Fruit fly (Drosophila melanogaster) whole organism, wandering third instar larva: ENCODE data around the gene Hsp23.

Experiments
- Abd-B ChIP-seq: fragments of >200 bp; optimal IDR thresholded peaks from 2 replicates; lab custom pipeline; 2017; ENCODE audit warnings: missing biosample characterization, missing genetic modification characterization
- CG32264 ChIP-seq: fragments of 200-800 bp; sonication (Bioruptor generic); optimal IDR thresholded peaks from 2 replicates; lab custom pipeline; 2016; ENCODE audit warnings: missing biosample characterization, missing genetic modification characterization
- CG9705 ChIP-seq: fragments of 200-800 bp; sonication (Bioruptor generic); optimal IDR thresholded peaks from 2 replicates; lab custom pipeline; 2018; ENCODE audit warnings: missing biosample characterization, mild to moderate bottlenecking, missing genetic modification characterization
- CrebA ChIP-seq: fragments of 200-800 bp; sonication (Bioruptor generic); optimal IDR thresholded peaks from 2 replicates; lab custom pipeline; 2016; ENCODE audit warnings: missing biosample characterization, mild to moderate bottlenecking, missing genetic modification characterization, borderline replicate concordance
- Dfd ChIP-seq: fragments of >200 bp; optimal IDR thresholded peaks from 2 replicates; lab custom pipeline; 2017; ENCODE audit warnings: missing biosample characterization, missing genetic modification characterization
- Dif ChIP-seq: fragments of 200-275, 200-300 bp; sonication (Bioruptor generic); optimal IDR thresholded peaks from 2 replicates; lab custom pipeline; 2018; ENCODE audit warnings: missing biosample characterization, missing genetic modification characterization; ENCODE audit not compliant: partially characterized antibody
- GATAd ChIP-seq: sonication (Bioruptor generic); optimal IDR thresholded peaks from 2 replicates; lab custom pipeline; 2016; ENCODE audit warnings: missing biosample characterization, missing genetic modification characterization
- HLH106 ChIP-seq: fragments of 200-800 bp; optimal IDR thresholded peaks from 3 replicates; lab custom pipeline; 2019; ENCODE audit warnings: missing biosample characterization, mild to moderate bottlenecking, missing genetic modification characterization, moderate library complexity
- Hnf4 ChIP-seq: fragments of 200-800 bp; sonication (Bioruptor generic); optimal IDR thresholded peaks from 2 replicates; lab custom pipeline; 2016; ENCODE audit warnings: missing biosample characterization, mild to moderate bottlenecking, missing genetic modification characterization
- Hr78 ChIP-seq: fragments of >200 bp; optimal IDR thresholded peaks from 2 replicates; lab custom pipeline; 2017; ENCODE audit warnings: missing biosample characterization, missing genetic modification characterization
- Hr83 ChIP-seq: fragments of 200-300 bp; sonication (Bioruptor generic); optimal IDR thresholded peaks from 2 replicates; lab custom pipeline; 2016; ENCODE audit warnings: missing biosample characterization, mild to moderate bottlenecking, missing genetic modification characterization, moderate library complexity; ENCODE audit not compliant: poor library complexity, severe bottlenecking
- Jra ChIP-seq: sonication (Bioruptor generic); optimal IDR thresholded peaks from 2 replicates; lab custom pipeline; 2016; ENCODE audit warnings: missing biosample characterization, missing genetic modification characterization
- Mio ChIP-seq: sonication (Bioruptor generic); optimal IDR thresholded peaks from 2 replicates; lab custom pipeline; 2016; ENCODE audit warnings: missing biosample characterization, missing genetic modification characterization
- Myc ChIP-seq: fragments of >200 bp; optimal IDR thresholded peaks from 2 replicates; lab custom pipeline; 2017
- N ChIP-seq: fragments of >200 bp; optimal IDR thresholded peaks from 2 replicates; lab custom pipeline; 2018; ENCODE audit warnings: missing biosample characterization, missing external identifiers, missing genetic modification characterization
- OdsH ChIP-seq: fragments of 200-800 bp; sonication (Bioruptor generic); optimal IDR thresholded peaks from 2 replicates; lab custom pipeline; 2016; ENCODE audit warnings: missing biosample characterization, mild to moderate bottlenecking, missing genetic modification characterization
- Rel ChIP-seq, 2 experiments: fragments of 200-800 bp; sonication (Bioruptor generic) in 1 of 2; optimal IDR thresholded peaks; 2 replicates in 1 of 2; 3 replicates in 1 of 2; lab custom pipeline; 2016 to 2019; ENCODE audit warnings: mild to moderate bottlenecking in 2 of 2, missing biosample characterization in 2 of 2, missing genetic modification characterization in 2 of 2, moderate library complexity in 1 of 2
- Sp1 ChIP-seq: fragments of 200-800 bp; sonication (Bioruptor generic); optimal IDR thresholded peaks from 3 replicates; lab custom pipeline; 2019; ENCODE audit warnings: missing biosample characterization, mild to moderate bottlenecking, missing genetic modification characterization, moderate library complexity
- Vsx2 ChIP-seq: fragments of 200-300, 225-300 bp; sonication (Bioruptor generic); optimal IDR thresholded peaks from 2 replicates; lab custom pipeline; 2018; ENCODE audit warnings: missing biosample characterization, missing genetic modification characterization; ENCODE audit not compliant: partially characterized antibody
- br ChIP-seq: fragments of 200-800 bp; sonication (Bioruptor generic); optimal IDR thresholded peaks from 2 replicates; lab custom pipeline; 2016; ENCODE audit warnings: missing biosample characterization, missing genetic modification characterization
- brk ChIP-seq: fragments of 200-800 bp; sonication (Bioruptor generic); optimal IDR thresholded peaks from 2 replicates; lab custom pipeline; 2016; ENCODE audit warnings: missing biosample characterization, mild to moderate bottlenecking, missing genetic modification characterization
- dl ChIP-seq, 2 experiments: fragments of 175-275, 200-275 bp in 1 of 2; fragments of 200-275 bp in 1 of 2; sonication (Bioruptor generic); optimal IDR thresholded peaks; lab custom pipeline; 2018; ENCODE audit warnings: mild to moderate bottlenecking in 2 of 2, missing biosample characterization in 2 of 2, missing genetic modification characterization in 2 of 2, moderate library complexity in 2 of 2; ENCODE audit not compliant: partially characterized antibody in 2 of 2, insufficient read depth in 1 of 2
- dmrt93B ChIP-seq: fragments of 200-800 bp; sonication (Bioruptor generic); optimal IDR thresholded peaks from 2 replicates; lab custom pipeline; 2018; ENCODE audit warnings: missing biosample characterization, mild to moderate bottlenecking, missing genetic modification characterization
- dsf ChIP-seq: sonication (Bioruptor generic); optimal IDR thresholded peaks from 2 replicates; lab custom pipeline; 2016; ENCODE audit warnings: missing biosample characterization, missing genetic modification characterization, borderline replicate concordance
- ey ChIP-seq: fragments of 200-800 bp; sonication (Bioruptor generic); optimal IDR thresholded peaks from 2 replicates; lab custom pipeline; 2016; ENCODE audit warnings: missing biosample characterization, missing genetic modification characterization
- foxo ChIP-seq, 2 experiments: fragments of 200-800 bp; sonication (Bioruptor generic); optimal IDR thresholded peaks; 2 replicates in 1 of 2; 3 replicates in 1 of 2; lab custom pipeline; 2016 to 2017; ENCODE audit warnings: missing biosample characterization in 2 of 2, missing genetic modification characterization in 2 of 2
- fru ChIP-seq: fragments of 200-800 bp; sonication (Bioruptor generic); optimal IDR thresholded peaks from 3 replicates; lab custom pipeline; 2016; ENCODE audit warnings: missing biosample characterization, mild to moderate bottlenecking, missing genetic modification characterization
- h ChIP-seq: fragments of 200-800 bp; sonication (Bioruptor generic); optimal IDR thresholded peaks from 3 replicates; lab custom pipeline; 2016; ENCODE audit warnings: missing biosample characterization, mild to moderate bottlenecking, missing genetic modification characterization
- jim ChIP-seq: fragments of 175-275, 200-325 bp; sonication (Bioruptor generic); optimal IDR thresholded peaks from 2 replicates; lab custom pipeline; 2016; ENCODE audit warnings: missing biosample characterization, mild to moderate bottlenecking, missing genetic modification characterization
- lola ChIP-seq: fragments of >200 bp; optimal IDR thresholded peaks from 2 replicates; lab custom pipeline; 2017; ENCODE audit warnings: missing biosample characterization, missing genetic modification characterization
- pan ChIP-seq: fragments of >200 bp; optimal IDR thresholded peaks from 2 replicates; lab custom pipeline; 2017
- psq ChIP-seq: fragments of 200-800 bp; sonication (Bioruptor generic); optimal IDR thresholded peaks from 3 replicates; lab custom pipeline; 2017; ENCODE audit warnings: missing biosample characterization, mild to moderate bottlenecking, missing genetic modification characterization, moderate library complexity
- rgr ChIP-seq: fragments of 200-800 bp; sonication (Bioruptor generic); optimal IDR thresholded peaks from 3 replicates; lab custom pipeline; 2016; ENCODE audit warnings: missing biosample characterization, mild to moderate bottlenecking, missing genetic modification characterization
- sage ChIP-seq: fragments of 200-800 bp; sonication (Bioruptor generic); optimal IDR thresholded peaks from 2 replicates; lab custom pipeline; 2016; ENCODE audit warnings: missing biosample characterization, mild to moderate bottlenecking, missing genetic modification characterization
- sv ChIP-seq: fragments of 200-800 bp; sonication (Bioruptor generic); optimal IDR thresholded peaks from 3 replicates; lab custom pipeline; 2016; ENCODE audit warnings: missing biosample characterization, missing genetic modification characterization
- tai ChIP-seq: sonication (Bioruptor generic); optimal IDR thresholded peaks from 2 replicates; lab custom pipeline; 2016; ENCODE audit warnings: missing biosample characterization, missing genetic modification characterization
- usp ChIP-seq: fragments of >200 bp; optimal IDR thresholded peaks from 2 replicates; lab custom pipeline; 2017; ENCODE audit warnings: missing biosample characterization, missing genetic modification characterization
- woc ChIP-seq: sonication (Bioruptor generic); optimal IDR thresholded peaks from 2 replicates; lab custom pipeline; 2016; ENCODE audit warnings: missing biosample characterization, mild to moderate bottlenecking, missing genetic modification characterization

Hsp23 gene

dm6 chr3L:9377198-9378035, 4.3 kb upstream of the Hsp23 start, which contains the start of gene Hsp26 (continued):
- TF ChIP-seq Sp1 (peak; percentile 89), Dfd (GFP tag; lab: Kevin White, UChicago) (no peak)

DNA sequence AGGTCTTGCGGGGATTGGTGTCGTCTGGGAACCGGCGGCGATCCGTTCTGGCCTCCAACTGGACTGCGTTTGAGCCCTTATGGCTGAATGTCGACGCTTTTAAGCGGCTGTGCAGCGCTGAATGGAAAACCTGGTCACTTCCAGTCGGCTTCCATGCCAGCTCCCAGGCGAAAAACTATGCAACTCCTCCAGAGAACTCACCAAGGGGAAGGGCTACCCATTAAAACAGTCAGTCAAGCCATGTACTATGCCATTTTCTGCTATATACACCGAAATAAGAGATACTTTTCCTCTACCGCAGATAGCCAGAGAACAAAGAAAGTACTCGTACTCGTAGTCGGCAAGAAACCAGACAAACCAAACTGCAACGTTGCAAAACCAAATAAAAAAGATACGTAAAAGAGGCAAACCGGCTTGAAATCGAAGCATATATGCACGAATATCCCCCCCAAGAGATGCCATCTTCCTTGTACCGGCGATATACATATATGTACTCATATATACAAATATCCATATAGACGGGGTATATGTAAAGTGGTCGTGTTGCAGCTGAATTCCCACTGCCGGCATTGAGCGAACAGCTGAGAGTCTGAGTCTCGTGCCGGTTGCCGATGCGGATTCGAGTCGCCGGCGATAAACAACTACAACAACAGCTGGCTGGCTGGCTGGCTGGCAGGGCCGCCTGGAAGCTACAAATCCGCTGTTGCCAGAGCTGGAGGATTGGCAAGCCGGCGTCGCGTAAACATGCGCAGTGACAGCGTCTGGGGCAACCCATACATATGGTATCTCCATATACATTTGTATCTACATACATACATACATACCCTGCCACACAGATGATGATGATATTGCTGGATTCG, 2.0 kb upstream of the Hsp23 start, which contains the start of gene Hsp67Ba:
Hsp67Ba (minus strand) TSS at position 51 of the 860 bp plus-strand sequence.
- peak; percentile 22 for TF ChIP-seq fru (GFP tag; lab: Kevin White, UChicago)
- no peak for TF ChIP-seq dsf (GFP tag; lab: Kevin White, UChicago)
- TF ChIP-seq Dif, result peak; percentile 51
- TF ChIP-seq psq, result peak; percentile 49
- TF ChIP-seq Hr83 (GFP tag; lab: Kevin White, UChicago), result peak; percentile 26
- peak; percentile 51 for TF ChIP-seq CrebA
- TF ChIP-seq woc, result peak; percentile 11
- no peak for TF ChIP-seq Hr78 (GFP tag; lab: Kevin White, UChicago)
- TF ChIP-seq, all 38 proteins: peak for 6

DNA sequence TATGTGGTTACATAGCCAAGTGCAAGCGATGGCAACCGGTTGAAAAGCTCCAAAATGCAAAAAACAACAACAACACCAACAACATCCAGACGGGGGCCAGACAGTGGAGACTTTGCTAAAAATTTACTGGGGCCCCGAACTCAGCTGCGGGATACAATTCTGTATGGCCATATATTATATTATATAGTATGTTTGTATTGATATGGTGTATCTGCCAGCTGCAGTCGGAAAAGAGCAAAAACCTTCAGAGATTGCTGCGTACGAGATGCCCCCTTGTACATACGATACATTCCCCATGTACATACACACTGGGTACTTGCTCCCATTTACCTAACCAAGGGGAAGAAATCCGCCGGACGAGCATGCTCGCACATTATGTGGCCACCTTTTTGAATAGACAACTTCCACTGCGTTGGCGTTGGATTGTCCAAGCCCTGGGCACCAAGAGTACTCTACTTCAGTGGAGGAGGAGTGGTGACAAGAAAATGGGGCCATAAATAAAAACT, 1.3 kb upstream of the Hsp23 start:
- no peak for TF ChIP-seq CG32264 (GFP tag; lab: Kevin White, UChicago)
- peak; percentile 7 for TF ChIP-seq HLH106 (tag; lab: Kevin White, UChicago)
- peak; percentile 6 for TF ChIP-seq woc
- TF ChIP-seq fru (GFP tag; lab: Kevin White, UChicago), result no peak
- no peak for TF ChIP-seq Rel (GFP tag; optimal IDR thresholded peaks at IDR 0.05; lab: Kevin White, UChicago)
- TF ChIP-seq Rel (tag; optimal IDR thresholded peaks at IDR 0.05; lab: Kevin White, UChicago), result peak; percentile 70
- TF ChIP-seq OdsH (GFP tag; lab: Kevin White, UChicago), result no peak
- no peak for TF ChIP-seq foxo (GFP tag; optimal IDR thresholded peaks at IDR 0.05; lab: Kevin White, UChicago)
- TF ChIP-seq dsf (GFP tag; lab: Kevin White, UChicago), result no peak
- TF ChIP-seq Myc, result no peak
- no peak for TF ChIP-seq psq
- no peak for TF ChIP-seq jim (GFP tag; lab: Kevin White, UChicago)
- TF ChIP-seq Hr83 (GFP tag; lab: Kevin White, UChicago), result no peak
- TF ChIP-seq Abd-B, result no peak
- TF ChIP-seq Jra (GFP tag; lab: Kevin White, UChicago), result no peak
- TF ChIP-seq sv (GFP tag; lab: Kevin White, UChicago), result no peak
- TF ChIP-seq CrebA, result no peak
- no peak for TF ChIP-seq usp (GFP tag; lab: Kevin White, UChicago)
- no peak for TF ChIP-seq sage (GFP tag; lab: Kevin White, UChicago)
- TF ChIP-seq GATAd (GFP tag; lab: Kevin White, UChicago), result no peak
- TF ChIP-seq Vsx2 (GFP tag; lab: Kevin White, UChicago), result no peak
- TF ChIP-seq ey (GFP tag; lab: Kevin White, UChicago), result no peak
- TF ChIP-seq br (GFP tag; lab: Kevin White, UChicago), result no peak
- no peak for TF ChIP-seq Mio (GFP tag; lab: Kevin White, UChicago)
- no peak for TF ChIP-seq Hr78 (GFP tag; lab: Kevin White, UChicago)
- TF ChIP-seq CG9705, result peak; percentile 39
- TF ChIP-seq Dfd (GFP tag; lab: Kevin White, UChicago), result no peak
- no peak for TF ChIP-seq tai
- no peak for TF ChIP-seq dmrt93B (GFP tag; lab: Kevin White, UChicago)
- no peak for TF ChIP-seq rgr (GFP tag; lab: Kevin White, UChicago)
- no peak for TF ChIP-seq Dif
- TF ChIP-seq dl (GFP tag; optimal IDR thresholded peaks at IDR 0.05; lab: Kevin White, UChicago; ENCODE audit: insufficient read depth in 1 of 2, partially characterized antibody in 2 of 2), result peak in 1 of 2 experiments; percentile 22
- no peak for TF ChIP-seq lola (GFP tag; lab: Kevin White, UChicago)
- TF ChIP-seq Hnf4 (GFP tag; lab: Kevin White, UChicago), result no peak
- TF ChIP-seq N (GFP tag; lab: Kevin White, UChicago), result no peak
- no peak for TF ChIP-seq pan (lab: Kevin White, UChicago)
- TF ChIP-seq Sp1, result peak; percentile 36
- no peak for TF ChIP-seq h
- no peak for TF ChIP-seq brk (GFP tag; lab: Kevin White, UChicago)
- TF ChIP-seq, all 38 proteins: peak for 6
